Fruit fly (Drosophila melanogaster): ENCODE measurements around the gene ND-13B.

ND-13B gene

DNA sequence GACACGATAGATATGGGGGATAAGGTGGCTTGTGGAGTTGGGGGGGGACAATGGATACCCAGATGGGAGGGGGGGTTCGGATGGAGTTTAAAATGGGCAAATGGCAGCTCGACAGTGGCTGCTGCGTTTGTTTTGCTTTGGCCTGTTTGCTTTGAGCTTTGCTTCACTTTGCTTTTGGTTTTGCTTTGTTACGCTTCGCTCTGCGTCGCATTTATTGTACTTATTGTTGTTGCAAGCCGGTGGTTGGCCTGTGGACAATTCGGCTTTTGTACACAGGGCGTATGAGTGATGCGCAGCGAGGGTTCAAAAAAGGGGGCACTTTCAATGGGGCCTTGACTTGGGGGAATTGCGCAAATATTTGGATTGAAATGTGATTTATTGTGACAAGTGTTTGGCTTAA lies 47.2 kb upstream of the ND-13B start:
- TF ChIP-seq br (optimal IDR thresholded peaks at IDR 0.05) = no peak
- no peak for TF ChIP-seq Sox100B (GFP tag; optimal IDR thresholded peaks at IDR 0.05)
- peak; percentile 10; the same call in 1 of the 2 replicates for TF ChIP-seq CG10366 (GFP tag; IDR thresholded peaks at IDR 0.05)
- TF ChIP-seq dimm (GFP tag; IDR thresholded peaks at IDR 0.05) = no peak
- no peak for TF ChIP-seq CG11723 (GFP tag; optimal IDR thresholded peaks at IDR 0.05)
- TF ChIP-seq mirr (GFP tag; optimal IDR thresholded peaks at IDR 0.05) = peak; percentile 14
- peak; percentile 44; the same call in 1 of the 2 replicates for TF ChIP-seq CG32532 (GFP tag; IDR thresholded peaks at IDR 0.05)
- TF ChIP-seq ken (GFP tag; IDR thresholded peaks at IDR 0.05) = 0 out of 3 replicates have a peak, but pooled peaks have one; percentile 41
- 0 out of 3 replicates have a peak, but pooled peaks have one; percentile 17 for TF ChIP-seq Dbx (GFP tag; IDR thresholded peaks at IDR 0.05)
- TF ChIP-seq al (GFP tag; IDR thresholded peaks at IDR 0.05) = no peak
- TF ChIP-seq Ets97D (GFP tag; optimal IDR thresholded peaks at IDR 0.05) = no peak
- TF ChIP-seq zfh1 (GFP tag; IDR thresholded peaks at IDR 0.05) = 0 out of 3 replicates have a peak, but pooled peaks have one; percentile 48
- TF ChIP-seq nmo (GFP tag; optimal IDR thresholded peaks at IDR 0.05) = no peak
- no peak for TF ChIP-seq CG9215 (GFP tag; IDR thresholded peaks at IDR 0.05)
- peak; percentile 4; the same call in 1 of the 2 replicates for TF ChIP-seq ranshi (GFP tag; IDR thresholded peaks at IDR 0.05)
- peak; percentile 6 for TF ChIP-seq CG7987 (GFP tag; optimal IDR thresholded peaks at IDR 0.05)
- TF ChIP-seq CG11695 (GFP tag; IDR thresholded peaks at IDR 0.05) = no peak
- TF ChIP-seq H15 (GFP tag; IDR thresholded peaks at IDR 0.05) = no peak
- no peak for TF ChIP-seq zfh2 (GFP tag; optimal IDR thresholded peaks at IDR 0.05)
- TF ChIP-seq CG4282 (GFP tag; optimal IDR thresholded peaks at IDR 0.05) = no peak
- no peak for TF ChIP-seq danr (GFP tag; IDR thresholded peaks at IDR 0.05)
- TF ChIP-seq CG9609 (GFP tag; optimal IDR thresholded peaks at IDR 0.05) = no peak
- TF ChIP-seq CG12942 (GFP tag; optimal IDR thresholded peaks at IDR 0.05) = no peak
- peak; percentile 7 for TF ChIP-seq oc (tag; optimal IDR thresholded peaks at IDR 0.05)
- no peak for TF ChIP-seq CG7745 (tag; optimal IDR thresholded peaks at IDR 0.05)
- no peak for TF ChIP-seq tio (GFP tag; optimal IDR thresholded peaks at IDR 0.05)
- TF ChIP-seq CG6689 (GFP tag; IDR thresholded peaks at IDR 0.05) = 0 out of 2 replicates have a peak, but pooled peaks have one; percentile 29
- peak; percentile 24; the same call in 1 of the 2 replicates for TF ChIP-seq CG16779 (GFP tag; IDR thresholded peaks at IDR 0.05)
- no peak for TF ChIP-seq pb (GFP tag; optimal IDR thresholded peaks at IDR 0.05)
- no peak for TF ChIP-seq CG3281 (GFP tag; optimal IDR thresholded peaks at IDR 0.05)
- peak; percentile 60 for TF ChIP-seq crol (GFP tag; IDR thresholded peaks at IDR 0.05)
- no peak for TF ChIP-seq ewg (GFP tag; optimal IDR thresholded peaks at IDR 0.05)
- TF ChIP-seq MTF-1 (GFP tag; optimal IDR thresholded peaks at IDR 0.05; ENCODE audit: borderline replicate concordance) = no peak
- TF ChIP-seq Aef1 (GFP tag; IDR thresholded peaks at IDR 0.05) = peak; percentile 13; the same call in 1 of the 3 replicates
- TF ChIP-seq schlank (tag; optimal IDR thresholded peaks at IDR 0.05) = no peak
- no peak for TF ChIP-seq CG13775 (GFP tag; optimal IDR thresholded peaks at IDR 0.05)
- no peak for TF ChIP-seq CG4730 (GFP tag; IDR thresholded peaks at IDR 0.05)
- TF ChIP-seq CG12769 (tag; optimal IDR thresholded peaks at IDR 0.05) = no peak
- TF ChIP-seq ATbp (GFP tag; optimal IDR thresholded peaks at IDR 0.05) = peak; percentile 77
- peak in 1 of 2 experiments; percentile 9 for TF ChIP-seq Hr78 (GFP tag; optimal IDR thresholded peaks at IDR 0.05)
- no peak for TF ChIP-seq tin (GFP tag; optimal IDR thresholded peaks at IDR 0.05)
- TF ChIP-seq ci (GFP tag; IDR thresholded peaks at IDR 0.05) = peak; percentile 78; the same call in 2 of the 3 replicates
- 0 out of 3 replicates have a peak, but pooled peaks have one; percentile 9 for TF ChIP-seq CG34422 (GFP tag; IDR thresholded peaks at IDR 0.05)
- TF ChIP-seq tna (GFP tag; IDR thresholded peaks at IDR 0.05; ENCODE audit: partially characterized antibody) = no peak
- TF ChIP-seq Drgx (GFP tag; IDR thresholded peaks at IDR 0.05) = 0 out of 2 replicates have a peak, but pooled peaks have one; percentile 14
- peak; percentile 68 for TF ChIP-seq Med (GFP tag)
- TF ChIP-seq salm (tag; optimal IDR thresholded peaks at IDR 0.05) = peak; percentile 26
- TF ChIP-seq Meics (GFP tag; optimal IDR thresholded peaks at IDR 0.05) = no peak
- TF ChIP-seq trem (tag; optimal IDR thresholded peaks at IDR 0.05) = no peak
- no peak for TF ChIP-seq YL-1 (GFP tag; optimal IDR thresholded peaks at IDR 0.05)
- 0 out of 2 replicates have a peak, but pooled peaks have one; percentile 14 for TF ChIP-seq vvl (GFP tag; IDR thresholded peaks at IDR 0.05)
- no peak for TF ChIP-seq Hr3 (GFP tag; optimal IDR thresholded peaks at IDR 0.05)
